Worm (Caenorhabditis elegans): ENCODE measurements around the gene T24F1.7.

The T24F1.7 gene

DNA sequence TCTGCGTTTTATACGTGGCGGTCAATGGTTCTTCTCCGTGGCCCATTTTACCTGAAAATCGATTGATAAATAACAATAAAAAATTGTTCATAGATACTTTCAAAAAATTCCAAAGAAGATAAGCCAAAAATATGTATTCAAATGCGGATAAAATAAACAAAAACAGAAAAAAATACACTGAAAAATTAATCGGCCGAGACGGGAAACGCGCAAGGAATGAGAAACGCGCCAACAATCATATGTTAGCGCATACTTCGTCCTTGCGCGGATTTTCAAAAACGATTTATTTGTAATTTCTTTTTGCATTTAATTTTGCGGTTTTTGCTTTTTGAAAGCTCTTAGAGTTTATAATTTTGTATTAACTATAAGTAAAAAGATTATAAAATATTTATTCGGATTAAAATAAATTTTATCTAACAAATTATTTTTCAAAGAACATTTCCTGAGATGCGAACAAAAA, 33.3 kb downstream of the T24F1.7 start, which contains the start of gene nduf-11 (continued):
- TF ChIP-seq blmp-1 (tag; optimal IDR thresholded peaks at IDR 0.05), result peak; percentile 70
- peak in 1 of 2 experiments; percentile 70 for TF ChIP-seq ztf-11 (tag; optimal IDR thresholded peaks at IDR 0.05)
- peak; percentile 87 for TF ChIP-seq swsn-7 (tag; optimal IDR thresholded peaks at IDR 0.05)
- TF ChIP-seq alr-1 (tag; optimal IDR thresholded peaks at IDR 0.05; ENCODE audit: borderline replicate concordance), result no peak
- TF ChIP-seq ceh-8 (GFP tag; optimal IDR thresholded peaks at IDR 0.05), result peak; percentile 30
- TF ChIP-seq nhr-71 (tag; optimal IDR thresholded peaks at IDR 0.05), result peak; percentile 93
- peak; percentile 70 for TF ChIP-seq ztf-4 (tag; optimal IDR thresholded peaks at IDR 0.05)
- TF ChIP-seq Y116A8C.19 (tag; optimal IDR thresholded peaks at IDR 0.05; ENCODE audit: borderline replicate concordance), result no peak
- peak; percentile 63 for TF ChIP-seq F16B12.6 (tag; optimal IDR thresholded peaks at IDR 0.05)
- TF ChIP-seq efl-3 (GFP tag; optimal IDR thresholded peaks at IDR 0.05), result peak; percentile 8
- peak; percentile 45 for TF ChIP-seq aly-2 (tag; optimal IDR thresholded peaks at IDR 0.05)

ce11 chrII:11347878-11348556, 35.7 kb downstream of the T24F1.7 start, which contains the start of the genes B0491.6 and pigm-1:
Gene B0491.6, minus strand, starts transcription at chrII:11348343.
Gene pigm-1, plus strand, starts transcription at chrII:11348445.
- TF ChIP-seq irx-1 (tag; optimal IDR thresholded peaks at IDR 0.05) (peak; percentile 62), lin-13 (GFP tag; optimal IDR thresholded peaks at IDR 0.05) (no peak), lin-14 (GFP tag; optimal IDR thresholded peaks at IDR 0.05) (peak; percentile 96), egl-13 (tag; optimal IDR thresholded peaks at IDR 0.05) (peak; percentile 71), nhr-28 (tag; optimal IDR thresholded peaks at IDR 0.05) (no peak), pqm-1 (tag; optimal IDR thresholded peaks at IDR 0.05) (no peak), aha-1 (tag; optimal IDR thresholded peaks at IDR 0.05) (no peak), ceh-8 (GFP tag; optimal IDR thresholded peaks at IDR 0.05) (peak; percentile 48), hlh-17 (GFP tag; optimal IDR thresholded peaks at IDR 0.05; ENCODE audit: borderline replicate concordance) (no peak), swsn-7 (tag; optimal IDR thresholded peaks at IDR 0.05) (peak; percentile 77), F16B12.6 (tag; optimal IDR thresholded peaks at IDR 0.05) (peak; percentile 0), egl-27 (tag; optimal IDR thresholded peaks at IDR 0.05) (no peak), dpl-1 (GFP tag; optimal IDR thresholded peaks at IDR 0.05) (peak; percentile 80 to 92 (median 87)), ceh-88 (GFP tag; IDR thresholded peaks at IDR 0.05) (no peak; the same call in 1 of the 2 replicates), tbx-2 (tag; optimal IDR thresholded peaks at IDR 0.05) (peak; percentile 49), C16A3.4 (tag; optimal IDR thresholded peaks at IDR 0.05) (peak; percentile 52), nhr-237 (tag; optimal IDR thresholded peaks at IDR 0.05) (no peak), pax-3 (tag; optimal IDR thresholded peaks at IDR 0.05) (peak; percentile 76), skn-1 (tag; optimal IDR thresholded peaks at IDR 0.05) (peak; percentile 79), lin-35 (GFP tag; optimal IDR thresholded peaks at IDR 0.05) (peak; percentile 87 to 96), elt-2 (tag; optimal IDR thresholded peaks at IDR 0.05) (peak; percentile 47), pag-3 (tag; optimal IDR thresholded peaks at IDR 0.05; ENCODE audit: borderline replicate concordance, insufficient read depth) (no peak), rnt-1 (tag; optimal IDR thresholded peaks at IDR 0.05) (peak; percentile 29), fos-1 (tag; optimal IDR thresholded peaks at IDR 0.05) (peak; percentile 27), unc-130 (tag; optimal IDR thresholded peaks at IDR 0.05) (peak; percentile 63), lin-39 (tag; optimal IDR thresholded peaks at IDR 0.05) (no peak), nhr-84 (tag; optimal IDR thresholded peaks at IDR 0.05) (no peak), xbp-1 (tag; optimal IDR thresholded peaks at IDR 0.05) (peak; percentile 30), C04F5.9 (tag; optimal IDR thresholded peaks at IDR 0.05) (no peak), ceh-63 (GFP tag; optimal IDR thresholded peaks at IDR 0.05) (no peak), C34B4.2 (tag; optimal IDR thresholded peaks at IDR 0.05) (no peak), lin-15B (tag; optimal IDR thresholded peaks at IDR 0.05) (peak; percentile 12), ama-1 (optimal IDR thresholded peaks at IDR 0.05) (no peak), nhr-77 (tag; optimal IDR thresholded peaks at IDR 0.05) (peak; percentile 50), sptf-1 (tag; optimal IDR thresholded peaks at IDR 0.05) (no peak), unc-86 (tag; optimal IDR thresholded peaks at IDR 0.05) (peak; percentile 70), elt-3 (tag; optimal IDR thresholded peaks at IDR 0.05) (peak in 1 of 6 experiments; percentile 52), ces-1 (GFP tag; optimal IDR thresholded peaks at IDR 0.05) (no peak), unc-30 (tag; optimal IDR thresholded peaks at IDR 0.05) (no peak), grh-1 (GFP tag; IDR thresholded peaks at IDR 0.05) (no peak), mep-1 (tag; optimal IDR thresholded peaks at IDR 0.05) (peak; percentile 37), aly-2 (tag; optimal IDR thresholded peaks at IDR 0.05) (no peak)

All from whole organism, L1 larva.